Worm (Caenorhabditis elegans): ENCODE data around the gene smf-3.

The smf-3 gene

DNA sequence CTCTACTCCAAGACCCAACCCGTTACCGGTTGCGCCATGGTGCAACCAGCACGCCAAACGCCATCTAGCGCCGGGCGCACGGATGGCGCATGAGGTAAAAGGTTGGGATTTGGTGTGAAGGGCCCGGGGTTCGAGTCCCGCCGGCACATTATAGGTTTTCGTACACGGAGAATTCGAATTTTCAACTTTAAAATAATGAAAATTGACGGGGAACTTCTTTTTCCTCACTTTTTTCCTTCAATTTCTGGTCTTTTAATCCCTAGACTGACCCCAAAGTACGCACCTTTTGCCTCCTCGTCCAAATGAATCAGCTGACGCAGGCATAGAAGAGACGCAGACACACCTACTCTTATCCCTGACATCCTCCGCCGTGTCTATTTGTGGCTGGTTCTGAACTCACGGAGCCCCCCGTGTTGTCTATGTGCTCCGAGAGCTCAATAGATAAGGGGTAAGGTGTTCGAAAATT lies 15.1 kb upstream of the smf-3 start:
- TF ChIP-seq ref-1 (GFP tag; conservative IDR thresholded peaks at IDR 0.05) (no peak), cog-1 (tag; optimal IDR thresholded peaks at IDR 0.05) (no peak), ztf-29 (GFP tag; IDR thresholded peaks at IDR 0.05) (no peak)

DNA sequence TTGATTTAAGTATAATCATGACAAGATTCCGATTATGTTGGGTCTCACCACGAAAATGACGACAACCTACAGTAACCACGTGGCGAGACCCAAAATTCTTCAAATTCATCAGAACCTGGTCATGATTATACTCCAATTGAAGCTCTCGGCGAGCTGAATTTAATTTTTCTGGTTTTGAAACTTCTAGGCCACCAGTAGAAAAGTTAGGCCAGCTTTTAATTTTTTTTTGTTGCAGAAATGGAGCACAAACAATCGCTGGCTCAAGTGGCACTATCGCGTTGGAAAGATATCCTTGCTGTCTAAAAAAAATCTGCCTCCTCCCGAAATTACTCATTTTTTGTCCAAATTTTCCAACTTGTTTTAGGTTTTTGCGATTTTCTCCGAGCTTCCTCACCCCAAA lies 12.1 kb upstream of the smf-3 start:
- TF ChIP-seq klf-2 (GFP tag; conservative IDR thresholded peaks at IDR 0.05) (no peak), flt-1 (GFP tag; IDR thresholded peaks at IDR 0.05) (no peak), ref-1 (GFP tag; conservative IDR thresholded peaks at IDR 0.05) (no peak), ztf-23 (GFP tag; IDR thresholded peaks at IDR 0.05) (no peak), ztf-29 (GFP tag; IDR thresholded peaks at IDR 0.05) (no peak), med-1 (GFP tag; optimal IDR thresholded peaks at IDR 0.05; ENCODE audit: insufficient read depth) (no peak), cog-1 (tag; optimal IDR thresholded peaks at IDR 0.05) (no peak), tab-1 (GFP tag; IDR thresholded peaks at IDR 0.05) (no peak), T22C8.4 (GFP tag; IDR thresholded peaks at IDR 0.05) (no peak)

DNA sequence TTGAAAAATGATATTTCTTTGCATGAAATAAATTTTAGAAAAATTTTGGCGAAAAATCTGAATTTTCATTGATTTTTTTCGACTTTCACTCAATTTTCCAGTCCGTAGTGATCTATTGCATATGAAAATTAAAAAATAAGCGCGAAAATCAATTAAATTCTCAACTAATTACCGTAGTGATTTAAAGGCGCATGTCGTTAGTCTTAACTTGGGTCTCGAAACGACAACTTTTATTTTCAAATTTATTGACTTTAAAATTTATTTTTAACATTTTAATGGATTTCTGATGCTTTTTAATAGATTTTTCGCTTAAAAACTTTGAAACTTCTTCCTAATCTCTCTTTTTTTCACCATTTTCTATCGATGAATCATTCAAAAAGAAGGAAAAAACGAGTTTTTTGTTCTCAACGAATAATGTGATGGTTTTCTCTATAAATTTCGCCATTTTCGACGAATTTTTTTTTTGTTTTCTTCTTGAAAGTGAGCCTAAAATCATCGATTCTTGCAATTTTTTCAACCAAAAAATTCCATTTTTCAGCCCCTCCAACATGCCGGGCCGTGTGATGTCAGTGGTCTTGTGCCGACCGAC lies 11.1 kb upstream of the smf-3 start, which contains the start of gene vamp-7:
TSS of gene vamp-7 (plus strand) at position 539 of the 589 bp plus-strand sequence.
- TF ChIP-seq ztf-23 (GFP tag; IDR thresholded peaks at IDR 0.05) (no peak), klf-2 (GFP tag; conservative IDR thresholded peaks at IDR 0.05) (no peak), flt-1 (GFP tag; IDR thresholded peaks at IDR 0.05) (no peak), med-1 (GFP tag; optimal IDR thresholded peaks at IDR 0.05; ENCODE audit: insufficient read depth) (no peak), ztf-29 (GFP tag; IDR thresholded peaks at IDR 0.05) (no peak), T22C8.4 (GFP tag; IDR thresholded peaks at IDR 0.05) (no peak), tab-1 (GFP tag; IDR thresholded peaks at IDR 0.05) (no peak), cog-1 (tag; optimal IDR thresholded peaks at IDR 0.05) (no peak), ref-1 (GFP tag; conservative IDR thresholded peaks at IDR 0.05) (no peak)

DNA sequence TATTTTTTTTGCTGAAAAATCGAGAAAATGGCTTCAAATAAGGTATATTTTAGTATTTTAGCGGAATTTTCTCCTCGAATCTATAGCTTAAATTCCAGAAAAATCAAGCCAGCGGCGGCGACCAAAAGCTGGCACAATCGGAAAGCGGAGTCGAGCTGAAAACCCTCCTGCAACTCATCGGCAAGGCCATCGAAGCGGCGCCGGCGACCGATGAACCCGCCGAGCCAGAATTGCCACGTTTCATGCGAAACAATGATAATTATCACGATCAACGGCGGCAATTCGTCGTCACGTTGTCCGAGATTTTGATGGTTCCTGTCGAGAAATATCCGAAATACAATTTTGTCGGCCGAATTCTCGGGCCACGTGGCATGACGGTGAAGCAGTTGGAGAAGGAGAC lies 8.3 kb upstream of the smf-3 start, which contains the start of gene Y69A2AR.32:
TSS of gene Y69A2AR.32 (plus strand) at position 28 of the 400 bp plus-strand sequence.
- no peak for TF ChIP-seq flt-1 (GFP tag; IDR thresholded peaks at IDR 0.05)
- no peak for TF ChIP-seq ref-1 (GFP tag; conservative IDR thresholded peaks at IDR 0.05)
- no peak for TF ChIP-seq med-1 (GFP tag; optimal IDR thresholded peaks at IDR 0.05; ENCODE audit: insufficient read depth)
- no peak for TF ChIP-seq tab-1 (GFP tag; IDR thresholded peaks at IDR 0.05)
- TF ChIP-seq T22C8.4 (GFP tag; IDR thresholded peaks at IDR 0.05), result no peak
- no peak for TF ChIP-seq klf-2 (GFP tag; conservative IDR thresholded peaks at IDR 0.05)
- no peak for TF ChIP-seq cog-1 (tag; optimal IDR thresholded peaks at IDR 0.05)
- TF ChIP-seq ztf-29 (GFP tag; IDR thresholded peaks at IDR 0.05), result no peak
- TF ChIP-seq ztf-23 (GFP tag; IDR thresholded peaks at IDR 0.05), result no peak

DNA sequence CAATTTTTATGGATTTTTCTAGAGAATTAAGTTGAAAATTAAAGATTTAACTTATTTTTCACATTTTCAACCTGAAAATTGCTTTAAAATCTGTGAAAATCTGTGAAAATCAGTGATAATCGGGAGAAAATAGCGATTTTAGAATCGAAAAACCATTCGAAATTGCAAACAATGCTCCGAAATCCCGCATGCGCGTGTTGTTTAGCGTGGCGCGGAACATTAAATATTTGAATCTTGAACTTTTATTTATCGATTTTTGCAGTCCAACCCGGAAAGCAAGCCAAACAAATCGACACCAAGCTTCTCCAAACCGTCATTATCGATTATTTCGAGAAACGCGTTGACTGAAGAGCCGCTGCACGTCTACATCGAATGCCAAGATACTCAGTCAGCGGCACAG lies 7.7 kb upstream of the smf-3 start:
- TF ChIP-seq cog-1 (tag; optimal IDR thresholded peaks at IDR 0.05) (no peak), T22C8.4 (GFP tag; IDR thresholded peaks at IDR 0.05) (peak; percentile 28; the same call in 1 of the 2 replicates), med-1 (GFP tag; optimal IDR thresholded peaks at IDR 0.05; ENCODE audit: insufficient read depth) (no peak), flt-1 (GFP tag; IDR thresholded peaks at IDR 0.05) (no peak), ztf-23 (GFP tag; IDR thresholded peaks at IDR 0.05) (no peak), tab-1 (GFP tag; IDR thresholded peaks at IDR 0.05) (no peak)

DNA sequence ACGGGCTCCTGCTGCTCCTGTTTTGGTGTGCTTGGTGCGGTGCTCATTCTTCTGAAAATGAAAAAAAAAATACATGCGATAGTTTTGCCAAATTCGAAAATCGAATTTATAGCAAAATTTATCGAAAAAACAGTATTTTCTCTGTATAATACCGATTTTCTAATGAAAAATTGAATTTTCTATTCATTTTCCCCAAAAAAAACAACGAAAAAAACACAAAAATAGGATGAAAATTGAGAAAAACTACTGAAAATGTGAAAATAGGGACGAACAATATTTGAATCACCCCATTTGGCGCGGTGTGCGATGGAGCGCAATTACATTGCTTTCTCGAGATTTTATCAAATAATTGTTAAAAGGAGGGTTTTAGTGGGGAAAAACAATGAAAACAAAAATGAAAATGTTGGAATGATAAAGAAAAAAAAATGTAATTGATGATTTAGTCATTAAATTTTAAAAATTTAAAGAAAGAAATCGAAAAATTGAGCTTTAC lies 5.6 kb upstream of the smf-3 start, which contains the start of gene Y69A2AR.28:
TSS of gene Y69A2AR.28 (minus strand) at position 51 of the 493 bp plus-strand sequence.
- no peak for TF ChIP-seq cog-1 (tag; optimal IDR thresholded peaks at IDR 0.05)
- no peak for TF ChIP-seq ref-1 (GFP tag; conservative IDR thresholded peaks at IDR 0.05)
- TF ChIP-seq flt-1 (GFP tag; IDR thresholded peaks at IDR 0.05), result no peak
- no peak for TF ChIP-seq ztf-23 (GFP tag; IDR thresholded peaks at IDR 0.05)
- no peak for TF ChIP-seq T22C8.4 (GFP tag; IDR thresholded peaks at IDR 0.05)
- TF ChIP-seq ztf-29 (GFP tag; IDR thresholded peaks at IDR 0.05), result no peak
- TF ChIP-seq med-1 (GFP tag; optimal IDR thresholded peaks at IDR 0.05; ENCODE audit: insufficient read depth), result no peak
- TF ChIP-seq klf-2 (GFP tag; conservative IDR thresholded peaks at IDR 0.05), result no peak
- no peak for TF ChIP-seq tab-1 (GFP tag; IDR thresholded peaks at IDR 0.05)

DNA sequence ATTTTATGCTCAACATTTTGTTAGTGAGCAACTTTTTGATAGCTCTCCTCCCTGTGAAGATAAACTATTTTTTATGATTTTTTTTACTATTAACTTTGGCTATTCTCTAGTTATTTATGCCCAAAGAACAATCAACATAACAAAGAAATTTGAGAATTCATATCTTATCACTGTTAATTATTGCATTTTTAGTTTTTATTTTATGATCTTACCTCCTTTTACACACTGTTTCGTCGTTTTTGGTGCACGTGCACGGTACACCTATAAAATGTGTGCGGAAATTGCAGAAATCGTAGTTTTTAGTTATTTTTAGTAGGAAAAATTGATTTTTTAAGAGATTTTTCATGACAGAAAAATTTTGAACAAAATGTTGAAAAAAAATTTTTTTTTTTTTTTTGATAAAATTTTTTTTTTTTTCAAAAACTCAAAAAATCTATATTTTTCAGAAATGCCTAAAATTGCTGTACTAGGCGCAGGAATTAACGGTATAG lies 4.9 kb upstream of the smf-3 start, which contains the start of gene daao-1:
TSS of gene daao-1 (plus strand) at position 441 of the 491 bp plus-strand sequence.
- TF ChIP-seq ref-1 (GFP tag; conservative IDR thresholded peaks at IDR 0.05) (no peak), ztf-23 (GFP tag; IDR thresholded peaks at IDR 0.05) (no peak)

DNA sequence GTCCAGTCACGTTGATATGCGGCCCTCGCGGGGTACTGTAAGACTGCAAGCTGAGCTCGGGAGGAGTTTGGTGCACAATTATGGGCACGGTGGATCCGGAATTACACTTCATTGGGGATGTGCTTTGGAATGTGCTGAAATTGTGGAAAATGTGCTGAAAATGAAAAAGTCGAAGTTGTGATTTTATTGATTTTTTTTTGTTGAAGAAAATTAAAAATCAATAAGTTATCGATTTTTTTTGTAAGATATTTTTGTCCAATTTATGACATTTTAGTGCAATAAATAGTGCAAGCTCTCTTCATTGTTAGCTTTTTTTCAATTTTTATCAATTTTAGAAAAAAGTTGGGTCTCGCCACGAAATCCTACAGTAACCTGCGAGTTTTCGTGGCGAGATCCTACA lies 1.8 kb upstream of the smf-3 start:
- TF ChIP-seq klf-2 (GFP tag; conservative IDR thresholded peaks at IDR 0.05) (no peak), ztf-23 (GFP tag; IDR thresholded peaks at IDR 0.05) (no peak), ztf-29 (GFP tag; IDR thresholded peaks at IDR 0.05) (no peak), flt-1 (GFP tag; IDR thresholded peaks at IDR 0.05) (no peak), T22C8.4 (GFP tag; IDR thresholded peaks at IDR 0.05) (peak; percentile 69; the same call in 1 of the 2 replicates)

DNA sequence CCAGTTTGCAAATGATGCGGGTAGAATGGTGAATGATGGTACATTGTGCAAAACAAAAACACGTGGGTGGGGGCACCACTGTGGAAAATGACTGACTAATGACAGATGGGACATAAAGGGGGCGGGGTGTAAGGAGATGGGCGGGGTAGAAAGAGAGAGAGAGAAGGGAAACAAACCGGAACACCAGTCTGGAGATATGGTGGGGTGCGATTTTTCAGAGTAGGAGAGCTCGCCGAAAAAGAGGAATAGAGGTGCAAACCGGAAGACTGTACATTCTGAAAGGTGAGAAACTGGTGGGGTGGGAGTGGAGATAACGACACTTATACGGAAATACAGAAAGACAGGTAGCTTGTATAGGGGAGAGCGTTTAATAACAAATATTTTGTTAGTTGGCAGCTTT lies 9.5 kb downstream of the smf-3 start, which contains the start of gene ngn-1:
TSS of gene ngn-1 (minus strand) at position 101 of the 400 bp plus-strand sequence.
- TF ChIP-seq flt-1 (GFP tag; IDR thresholded peaks at IDR 0.05), result no peak
- TF ChIP-seq ztf-29 (GFP tag; IDR thresholded peaks at IDR 0.05), result no peak
- TF ChIP-seq klf-2 (GFP tag; conservative IDR thresholded peaks at IDR 0.05), result no peak
- TF ChIP-seq ref-1 (GFP tag; conservative IDR thresholded peaks at IDR 0.05), result no peak
- TF ChIP-seq ztf-23 (GFP tag; IDR thresholded peaks at IDR 0.05), result no peak
- TF ChIP-seq T22C8.4 (GFP tag; IDR thresholded peaks at IDR 0.05), result no peak
- TF ChIP-seq tab-1 (GFP tag; IDR thresholded peaks at IDR 0.05), result no peak
- no peak for TF ChIP-seq med-1 (GFP tag; optimal IDR thresholded peaks at IDR 0.05; ENCODE audit: insufficient read depth)
- no peak for TF ChIP-seq cog-1 (tag; optimal IDR thresholded peaks at IDR 0.05)

DNA sequence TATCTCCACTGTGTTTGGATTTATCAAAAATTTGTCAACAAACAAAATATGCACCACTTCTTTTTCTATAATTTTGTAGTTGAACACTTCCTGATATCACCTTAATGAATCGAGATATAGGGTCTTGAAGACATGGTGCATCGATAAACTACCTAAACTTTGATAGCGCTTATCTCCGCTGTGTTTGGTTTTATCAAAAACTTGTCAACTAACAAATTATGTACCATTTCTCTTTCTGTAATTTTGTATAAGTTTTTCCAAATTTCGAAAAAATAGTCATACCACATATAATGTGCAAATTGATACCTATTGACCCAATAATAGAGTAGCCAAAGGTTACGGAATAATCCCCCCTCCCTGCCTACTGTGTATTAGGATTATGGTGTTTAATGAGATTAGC lies 11.5 kb downstream of the smf-3 start:
- TF ChIP-seq T22C8.4 (GFP tag; IDR thresholded peaks at IDR 0.05) (no peak), ztf-23 (GFP tag; IDR thresholded peaks at IDR 0.05) (no peak), ztf-29 (GFP tag; IDR thresholded peaks at IDR 0.05) (no peak), med-1 (GFP tag; optimal IDR thresholded peaks at IDR 0.05; ENCODE audit: insufficient read depth) (no peak), ref-1 (GFP tag; conservative IDR thresholded peaks at IDR 0.05) (no peak), flt-1 (GFP tag; IDR thresholded peaks at IDR 0.05) (no peak), tab-1 (GFP tag; IDR thresholded peaks at IDR 0.05) (no peak), cog-1 (tag; optimal IDR thresholded peaks at IDR 0.05) (no peak), klf-2 (GFP tag; conservative IDR thresholded peaks at IDR 0.05) (no peak)
